Worm (Caenorhabditis elegans) whole organism, L4 larva: ENCODE results near the gene ZK632.4.

Experiments used
- D1046.2 ChIP-seq: fragments of 200-800 bp; sonication (Bioruptor generic); IDR thresholded peaks from 2 replicates; pipeline ENCODE4 v1.3.6; 2022; ENCODE audit warnings: missing genetic modification characterization, missing compliant biosample characterization
- F26F4.8 ChIP-seq: fragments of 200-800 bp; sonication (Bioruptor generic); conservative IDR thresholded peaks from 2 replicates; pipeline ENCODE4 v1.3.6; 2022; ENCODE audit warnings: missing genetic modification characterization, missing compliant biosample characterization
- F37D6.2 ChIP-seq: sonication (generic microtip); optimal IDR thresholded peaks from 2 replicates; lab custom pipeline; 2016; ENCODE audit warnings: mild to moderate bottlenecking, missing genetic modification characterization, missing compliant biosample characterization
- F44E2.7 ChIP-seq: fragments of 200-800 bp; sonication (Bioruptor generic); IDR thresholded peaks from 2 replicates; pipeline ENCODE4 v2.1.2; 2022; ENCODE audit warnings: missing genetic modification characterization, missing compliant biosample characterization
- Y5F2A.4 ChIP-seq: fragments of 200-800 bp; sonication (Bioruptor generic); optimal IDR thresholded peaks from 2 replicates; lab custom pipeline; 2018; ENCODE audit warnings: mild to moderate bottlenecking, missing genetic modification characterization, missing compliant biosample characterization
- ama-1 ChIP-seq: fragments of 150-350 bp; optimal IDR thresholded peaks from 2 replicates; lab custom pipeline; 2014; ENCODE audit warnings: inconsistent platforms, mixed read lengths
- ceh-20 ChIP-seq: fragments of 200-800 bp; sonication (Bioruptor generic); IDR thresholded peaks from 2 replicates; pipeline ENCODE4 v1.3.6; 2022; ENCODE audit warnings: missing genetic modification reagents, missing genetic modification characterization, missing compliant biosample characterization
- ceh-32 ChIP-seq: sonication (generic microtip); optimal IDR thresholded peaks from 2 replicates; lab custom pipeline; 2016; ENCODE audit warnings: mild to moderate bottlenecking, missing genetic modification characterization, missing compliant biosample characterization; ENCODE audit not compliant: poor library complexity
- ceh-44 ChIP-seq: fragments of 200-800 bp; sonication (Bioruptor generic); IDR thresholded peaks from 2 replicates; pipeline ENCODE4 v1.3.6; 2022; ENCODE audit warnings: missing genetic modification reagents, missing genetic modification characterization, missing compliant biosample characterization
- ces-1 ChIP-seq: fragments of 150-350 bp; sonication (generic microtip); optimal IDR thresholded peaks from 4 replicates; lab custom pipeline; 2014; ENCODE audit warnings: missing biosample characterization, missing genetic modification reagents, missing genetic modification characterization
- daf-12 ChIP-seq: fragments of 150-350 bp; optimal IDR thresholded peaks from 2 replicates; lab custom pipeline; 2014; ENCODE audit warnings: missing biosample characterization, missing genetic modification reagents, missing genetic modification characterization
- daf-16 ChIP-seq, 3 experiments: sonication (generic microtip); optimal IDR thresholded peaks; 2 replicates each; lab custom pipeline; 2016 to 2017; ENCODE audit warnings: missing genetic modification characterization in 3 of 3, missing genetic modification reagents in 3 of 3, mild to moderate bottlenecking in 2 of 3, missing compliant biosample characterization in 2 of 3, missing biosample characterization in 1 of 3, moderate library complexity in 1 of 3
- dmd-6 ChIP-seq: fragments of 200-800 bp; sonication (Bioruptor generic); IDR thresholded peaks from 2 replicates; pipeline ENCODE4 v1.3.6; 2022; ENCODE audit warnings: missing genetic modification reagents, missing genetic modification characterization, missing compliant biosample characterization
- dpl-1 ChIP-seq: fragments of 150-350 bp; optimal IDR thresholded peaks from 2 replicates; lab custom pipeline; 2014; ENCODE audit warnings: missing biosample characterization, missing genetic modification reagents, missing genetic modification characterization
- duxl-1 ChIP-seq: sonication (generic microtip); optimal IDR thresholded peaks from 2 replicates; lab custom pipeline; 2016; ENCODE audit warnings: mild to moderate bottlenecking, missing genetic modification characterization, moderate library complexity, missing compliant biosample characterization; ENCODE audit not compliant: poor library complexity
- egl-27 ChIP-seq: sonication (generic microtip); optimal IDR thresholded peaks from 3 replicates; lab custom pipeline; 2017; ENCODE audit warnings: missing biosample characterization, missing genetic modification reagents, missing genetic modification characterization
- fkh-10 ChIP-seq: fragments of 150-350 bp; optimal IDR thresholded peaks from 2 replicates; lab custom pipeline; 2014; ENCODE audit warnings: missing biosample characterization, missing genetic modification reagents, missing genetic modification characterization
- fos-1 ChIP-seq: fragments of 150-350 bp; optimal IDR thresholded peaks from 2 replicates; lab custom pipeline; 2014; ENCODE audit warnings: missing biosample characterization, missing genetic modification characterization
- hlh-11 ChIP-seq: fragments of 200-800 bp; sonication (Bioruptor generic); optimal IDR thresholded peaks from 2 replicates; lab custom pipeline; 2018; ENCODE audit warnings: mild to moderate bottlenecking, missing genetic modification characterization, missing compliant biosample characterization
- hmg-1.1 ChIP-seq: fragments of 200-800 bp; sonication (Bioruptor generic); IDR thresholded peaks from 2 replicates; pipeline ENCODE4 v1.3.6; 2022; ENCODE audit warnings: missing genetic modification reagents, missing genetic modification characterization, missing compliant biosample characterization
- lin-1 ChIP-seq: fragments of 200-800 bp; sonication (Bioruptor generic); IDR thresholded peaks from 2 replicates; pipeline ENCODE4 v1.3.6; 2022; ENCODE audit warnings: missing genetic modification reagents, missing genetic modification characterization, missing compliant biosample characterization
- lin-13 ChIP-seq: fragments of 150-350 bp; optimal IDR thresholded peaks from 2 replicates; lab custom pipeline; 2014; ENCODE audit warnings: missing biosample characterization, missing genetic modification reagents, missing genetic modification characterization
- lin-38 ChIP-seq: fragments of 200-800 bp; sonication (Bioruptor generic); IDR thresholded peaks from 2 replicates; pipeline ENCODE4 v1.3.6; 2022; ENCODE audit warnings: missing genetic modification reagents, missing genetic modification characterization, missing compliant biosample characterization
- lir-3 ChIP-seq: sonication (generic microtip); optimal IDR thresholded peaks from 2 replicates; lab custom pipeline; 2016; ENCODE audit warnings: mild to moderate bottlenecking, missing genetic modification characterization, missing compliant biosample characterization
- lsy-2 ChIP-seq, 2 experiments: fragments of 150-350 bp in 1 of 2; sonication (generic microtip) in 1 of 2; optimal IDR thresholded peaks; 2 replicates each; lab custom pipeline; 2014 to 2017; ENCODE audit warnings: missing biosample characterization in 2 of 2, missing genetic modification characterization in 2 of 2
- mdt-29 ChIP-seq: fragments of 200-800 bp; sonication (Bioruptor generic); IDR thresholded peaks from 2 replicates; pipeline ENCODE4 v1.3.6; 2022; ENCODE audit warnings: missing genetic modification reagents, missing genetic modification characterization, missing compliant biosample characterization
- mes-2 ChIP-seq: sonication (generic microtip); optimal IDR thresholded peaks from 2 replicates; lab custom pipeline; 2016; ENCODE audit warnings: missing genotype, mild to moderate bottlenecking, missing genetic modification characterization, missing compliant biosample characterization; ENCODE audit not compliant: poor library complexity, severe bottlenecking
- nhr-10 ChIP-seq: fragments of 150-350 bp; optimal IDR thresholded peaks from 2 replicates; lab custom pipeline; 2014; ENCODE audit warnings: missing biosample characterization, missing genetic modification characterization
- nhr-102 ChIP-seq: sonication (generic microtip); optimal IDR thresholded peaks from 2 replicates; lab custom pipeline; 2016; ENCODE audit warnings: mild to moderate bottlenecking, missing genetic modification characterization, moderate library complexity, missing compliant biosample characterization
- nhr-11 ChIP-seq: fragments of 150-350 bp; optimal IDR thresholded peaks from 2 replicates; lab custom pipeline; 2014; ENCODE audit warnings: missing biosample characterization, missing genetic modification characterization
- nhr-237 ChIP-seq: sonication (generic microtip); optimal IDR thresholded peaks from 2 replicates; lab custom pipeline; 2017; ENCODE audit warnings: missing biosample characterization, missing genetic modification characterization
- nhr-25 ChIP-seq: sonication (generic microtip); optimal IDR thresholded peaks from 2 replicates; lab custom pipeline; 2017; ENCODE audit warnings: missing genetic modification characterization, mild to moderate bottlenecking, missing compliant biosample characterization, antibody characterized with exemption, moderate library complexity, borderline replicate concordance; ENCODE audit not compliant: insufficient read depth
- nhr-28 ChIP-seq: fragments of 150-350 bp; optimal IDR thresholded peaks from 2 replicates; lab custom pipeline; 2014; ENCODE audit warnings: missing biosample characterization, missing genetic modification characterization
- nhr-48 ChIP-seq: sonication (generic microtip); optimal IDR thresholded peaks from 2 replicates; lab custom pipeline; 2016; ENCODE audit warnings: mild to moderate bottlenecking, missing genetic modification characterization, missing compliant biosample characterization
- nhr-76 ChIP-seq: fragments of 150-350 bp; optimal IDR thresholded peaks from 2 replicates; lab custom pipeline; 2014; ENCODE audit warnings: missing biosample characterization, missing genetic modification characterization
- nhr-77 ChIP-seq: fragments of 150-350 bp; optimal IDR thresholded peaks from 2 replicates; lab custom pipeline; 2014; ENCODE audit warnings: missing biosample characterization, missing genetic modification characterization
- pha-4 ChIP-seq, 2 experiments: fragments of 150-350 bp in 1 of 2; fragments of 200-800 bp in 1 of 2; sonication (Bioruptor generic) in 1 of 2; IDR thresholded peaks in 1 of 2; optimal IDR thresholded peaks in 1 of 2; 2 replicates each; pipeline versions ENCODE4 v1.3.6 to Lab custom; 2014 to 2022; ENCODE audit warnings: missing genetic modification characterization in 2 of 2, missing genetic modification reagents in 2 of 2, missing biosample characterization in 1 of 2, missing compliant biosample characterization in 1 of 2
- pqm-1 ChIP-seq: sonication (generic microtip); optimal IDR thresholded peaks from 2 replicates; lab custom pipeline; 2017; ENCODE audit warnings: missing biosample characterization, missing genetic modification characterization
- saeg-2 ChIP-seq: fragments of 200-800 bp; sonication (Bioruptor generic); IDR thresholded peaks from 2 replicates; pipeline ENCODE4 v1.3.6; 2022; ENCODE audit warnings: missing genetic modification reagents, missing genetic modification characterization, missing compliant biosample characterization
- skn-1 ChIP-seq: fragments of 150-350 bp; optimal IDR thresholded peaks from 2 replicates; lab custom pipeline; 2014; ENCODE audit warnings: missing biosample characterization, missing genetic modification characterization
- snpc-1.2 ChIP-seq: fragments of 200-800 bp; sonication (Bioruptor generic); IDR thresholded peaks from 2 replicates; pipeline ENCODE4 v1.3.6; 2022; ENCODE audit warnings: missing genetic modification reagents, missing genetic modification characterization, missing compliant biosample characterization
- spr-1 ChIP-seq: sonication (generic microtip); optimal IDR thresholded peaks from 2 replicates; lab custom pipeline; 2016; ENCODE audit warnings: mild to moderate bottlenecking, missing genetic modification characterization, missing compliant biosample characterization
- tra-1 ChIP-seq: fragments of 200-800 bp; sonication (Bioruptor generic); IDR thresholded peaks from 2 replicates; pipeline ENCODE4 v1.3.6; 2022; ENCODE audit warnings: missing genetic modification reagents, missing genetic modification characterization, missing compliant biosample characterization
- unc-130 ChIP-seq: sonication (generic microtip); optimal IDR thresholded peaks from 2 replicates; lab custom pipeline; 2016; ENCODE audit warnings: missing genetic modification reagents, missing genetic modification characterization, missing compliant biosample characterization
- ztf-11 ChIP-seq: fragments of 150-350 bp; optimal IDR thresholded peaks from 2 replicates; lab custom pipeline; 2014; ENCODE audit warnings: missing biosample characterization, missing genetic modification characterization
- ztf-7 ChIP-seq: fragments of 150-350 bp; optimal IDR thresholded peaks from 2 replicates; lab custom pipeline; 2014; ENCODE audit warnings: missing biosample characterization, missing genetic modification characterization

Gene ZK632.4

DNA sequence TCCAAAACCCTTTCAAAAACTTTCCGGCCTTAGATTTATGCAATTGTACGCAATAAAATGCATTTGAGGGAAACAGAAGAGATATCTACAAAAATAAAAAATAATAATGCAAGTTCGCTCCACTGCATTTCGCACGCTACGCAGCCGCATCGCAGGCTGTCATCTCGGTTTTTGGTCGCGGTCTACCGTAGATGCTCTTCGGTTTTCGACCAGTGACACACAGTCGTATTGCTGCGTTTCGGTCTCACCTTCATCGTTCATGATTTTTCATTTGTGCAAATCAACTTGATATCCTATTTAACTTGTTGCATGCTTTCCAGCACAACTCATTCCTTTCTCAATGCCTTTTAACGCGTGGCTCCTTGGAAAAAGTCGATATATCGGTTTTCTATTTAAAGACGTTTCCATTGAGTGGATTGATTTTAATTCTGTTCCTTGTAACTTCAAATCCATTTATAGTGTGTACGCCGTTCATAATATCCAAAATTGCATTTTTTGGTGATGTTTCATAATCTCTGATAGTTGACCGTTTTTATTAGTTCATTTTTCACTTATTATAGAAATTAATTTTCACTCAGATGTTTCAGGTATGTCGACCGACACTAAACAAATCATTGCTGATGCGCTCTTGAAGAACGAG, 26.5 kb downstream of the ZK632.4 start, which contains the start of gene vha-1 (continued):
- no peak for TF ChIP-seq ceh-32 (tag; lab: Kevin White, UChicago)
- TF ChIP-seq pha-4 (GFP tag; IDR thresholded peaks at IDR 0.05; lab: Robert Waterston, UW) = peak; percentile 60; the same call in 1 of the 2 replicates
- TF ChIP-seq pha-4 (tag; optimal IDR thresholded peaks at IDR 0.05; lab: Kevin White, UChicago) = no peak
- TF ChIP-seq F26F4.8 = no peak
- TF ChIP-seq D1046.2 (GFP tag; lab: Robert Waterston, UW) = no peak
- no peak for TF ChIP-seq saeg-2 (GFP tag; lab: Robert Waterston, UW)
- TF ChIP-seq ces-1 (GFP tag; lab: Kevin White, UChicago) = no peak
- TF ChIP-seq nhr-10 = peak; percentile 78
- peak; percentile 92 for TF ChIP-seq nhr-28 (tag; lab: Kevin White, UChicago)
- peak; percentile 91 to 96 for TF ChIP-seq lsy-2 (tag; optimal IDR thresholded peaks at IDR 0.05; lab: Kevin White, UChicago)
- TF ChIP-seq lin-38 (GFP tag; lab: Robert Waterston, UW) = peak; percentile 97
- peak; percentile 77 for TF ChIP-seq hmg-1.1
- TF ChIP-seq snpc-1.2 (GFP tag; lab: Robert Waterston, UW) = no peak
- no peak for TF ChIP-seq ztf-11 (tag; lab: Kevin White, UChicago)
- TF ChIP-seq F44E2.7 (GFP tag; lab: Robert Waterston, UW) = no peak
- TF ChIP-seq ztf-7 (tag; lab: Kevin White, UChicago) = peak; percentile 22
- TF ChIP-seq Y5F2A.4 (GFP tag; lab: Kevin White, UChicago) = no peak
- TF ChIP-seq nhr-77 (tag; lab: Kevin White, UChicago) = peak; percentile 97
- peak; percentile 2 for TF ChIP-seq unc-130 (GFP tag; lab: Kevin White, UChicago)
- TF ChIP-seq lir-3 = no peak
- peak; percentile 71; the same call in 1 of the 2 replicates for TF ChIP-seq mdt-29 (GFP tag; lab: Robert Waterston, UW)
- TF ChIP-seq pqm-1 = peak; percentile 75
- peak; percentile 4 for TF ChIP-seq skn-1
- TF ChIP-seq ceh-20 (GFP tag; lab: Robert Waterston, UW) = no peak
- TF ChIP-seq dmd-6 = peak; percentile 93
- TF ChIP-seq nhr-11 (tag; lab: Kevin White, UChicago) = peak; percentile 80
- TF ChIP-seq daf-16 (GFP tag; optimal IDR thresholded peaks at IDR 0.05; lab: Kevin White, UChicago) = no peak
- TF ChIP-seq daf-16 (tag; optimal IDR thresholded peaks at IDR 0.05; lab: Kevin White, UChicago) = peak; percentile 60
- peak; percentile 7 for TF ChIP-seq F37D6.2
- TF ChIP-seq daf-12 = no peak
- peak; percentile 42; the same call in 1 of the 2 replicates for TF ChIP-seq ceh-44 (GFP tag; lab: Robert Waterston, UW)
- TF ChIP-seq nhr-25 = peak; percentile 66
- peak; percentile 40 for TF ChIP-seq nhr-48 (tag; lab: Kevin White, UChicago)
- TF ChIP-seq nhr-76 (tag; lab: Kevin White, UChicago) = no peak
- TF ChIP-seq hlh-11 (tag; lab: Kevin White, UChicago) = peak; percentile 88
- peak; percentile 80 for TF ChIP-seq lin-1 (GFP tag; lab: Robert Waterston, UW)
- no peak for TF ChIP-seq nhr-237 (tag; lab: Kevin White, UChicago)
- TF ChIP-seq fos-1 (tag; lab: Kevin White, UChicago) = peak; percentile 25
- TF ChIP-seq duxl-1 (tag; lab: Kevin White, UChicago) = no peak
- peak; percentile 91 for TF ChIP-seq mes-2 (tag; lab: Kevin White, UChicago)
- TF ChIP-seq dpl-1 (GFP tag; lab: Kevin White, UChicago) = peak; percentile 74
- peak; percentile 26 for TF ChIP-seq fkh-10 (GFP tag; lab: Kevin White, UChicago)
- peak; percentile 87 for TF ChIP-seq ama-1 (lab: Kevin White, UChicago)
- TF ChIP-seq lin-13 = peak; percentile 95
- no peak for TF ChIP-seq egl-27 (tag; lab: Kevin White, UChicago)
- TF ChIP-seq tra-1 (GFP tag; lab: Robert Waterston, UW) = 0 out of 2 replicates have a peak, but pooled peaks have one; percentile 46
- peak; percentile 64 for TF ChIP-seq spr-1 (tag; lab: Kevin White, UChicago)
- peak; percentile 63 for TF ChIP-seq nhr-102 (tag; lab: Kevin White, UChicago)
- TF ChIP-seq, all 104 proteins: peak for 48
